Worm (Caenorhabditis elegans): ENCODE results near the gene phyh-1.

- no peak for TF ChIP-seq klf-2 (GFP tag; conservative IDR thresholded peaks at IDR 0.05)
- no peak for TF ChIP-seq flt-1 (GFP tag; IDR thresholded peaks at IDR 0.05)
- no peak for TF ChIP-seq cog-1 (tag; optimal IDR thresholded peaks at IDR 0.05)
- TF ChIP-seq ztf-29 (GFP tag; IDR thresholded peaks at IDR 0.05): no peak
These were observed 42.7 kb upstream of the phyh-1 start, which contains the start of gene ifta-2 for ce11 chrIV:17301933-17302332.
